Worm (Caenorhabditis elegans): ENCODE data around the gene Y54G11A.14.

DNA sequence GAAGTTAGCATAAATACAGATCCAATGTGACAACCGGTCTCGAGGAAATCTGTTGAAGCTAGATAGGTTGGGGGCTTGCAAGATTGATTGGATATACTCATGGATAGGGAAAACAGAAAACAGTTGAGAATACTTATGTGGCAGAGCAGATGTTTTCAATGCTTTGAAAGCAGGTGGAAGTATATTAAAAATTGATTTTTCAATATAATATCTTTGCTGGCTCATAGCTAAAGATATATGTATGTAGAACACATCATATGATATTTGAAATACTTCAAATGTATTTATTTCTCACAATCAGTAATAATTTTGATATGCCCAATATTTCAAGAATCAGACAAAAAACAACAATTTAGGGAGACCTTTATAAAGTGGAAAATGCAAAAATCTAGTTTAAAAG is 30.7 kb upstream of the Y54G11A.14 start, which contains the start of gene srh-41:
- TF ChIP-seq lin-39 (tag; optimal IDR thresholded peaks at IDR 0.05) (no peak), mab-5 (tag; optimal IDR thresholded peaks at IDR 0.05) (no peak), nhr-10 (tag; optimal IDR thresholded peaks at IDR 0.05) (no peak), unc-62 (GFP tag; optimal IDR thresholded peaks at IDR 0.05) (no peak), lsy-2 (tag; optimal IDR thresholded peaks at IDR 0.05) (no peak), unc-39 (tag; optimal IDR thresholded peaks at IDR 0.05) (no peak), ceh-82 (tag; optimal IDR thresholded peaks at IDR 0.05) (no peak), alr-1 (tag; optimal IDR thresholded peaks at IDR 0.05) (no peak), nhr-25 (tag; optimal IDR thresholded peaks at IDR 0.05) (no peak), elt-3 (tag; optimal IDR thresholded peaks at IDR 0.05) (no peak)

Measured in whole organism, L2 larva.